Fruit fly (Drosophila melanogaster) S2 (cell line): ENCODE measurements around the gene CG1582.

ENCODE experiments used
- CG8478 ChIP-seq: fragments of >200 bp; optimal IDR thresholded peaks from 2 replicates; lab custom pipeline; 2018
- CTCF ChIP-seq, 2 experiments: fragments of >200 bp; optimal IDR thresholded peaks; 2 replicates each; lab custom pipeline; 2018

CG1582 gene

DNA sequence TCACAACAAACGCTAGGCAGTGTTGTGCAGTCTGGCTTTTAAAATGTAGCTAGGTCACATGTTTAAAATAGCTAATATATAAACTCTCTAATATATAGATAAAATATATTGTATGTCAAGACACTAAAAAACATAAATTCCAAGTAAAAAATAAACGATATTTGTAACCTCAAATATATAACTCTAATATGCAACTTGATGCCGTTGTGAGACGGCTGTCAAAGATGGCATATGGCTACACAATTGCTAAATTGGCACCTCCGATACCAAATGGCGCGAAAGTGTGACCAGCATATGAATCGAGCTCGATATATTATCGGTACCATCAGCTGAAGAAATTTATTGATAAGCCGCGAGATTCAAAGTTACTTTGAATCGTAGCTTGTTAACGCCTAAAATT is at the start of gene CG1582:
TSS of gene CG1582 (minus strand) at position 71 of the 400 bp plus-strand sequence.
- TF ChIP-seq CG8478 (lab: Kevin White, UChicago) (no peak), CTCF (optimal IDR thresholded peaks at IDR 0.05; lab: Kevin White, UChicago) (no peak)

DNA sequence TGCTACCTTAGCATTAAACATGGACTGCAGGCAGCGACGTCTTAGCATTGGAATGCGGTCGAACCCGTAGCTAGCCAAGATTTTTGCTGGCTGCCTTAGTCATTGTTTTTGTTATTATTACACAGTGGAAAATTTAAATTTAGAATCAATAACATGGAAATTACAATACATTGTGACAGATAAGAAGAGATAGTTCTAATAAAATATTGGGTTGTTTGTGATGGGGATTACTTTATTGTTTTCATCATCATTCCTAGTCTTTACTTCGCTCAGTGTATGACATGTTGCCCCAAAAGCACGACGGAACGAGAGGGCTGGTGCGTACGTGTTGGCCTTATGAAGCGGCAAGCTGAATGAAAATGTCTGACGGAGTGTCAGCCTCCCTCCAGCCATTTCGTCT is 37.5 kb upstream of the CG1582 start:
- TF ChIP-seq CG8478 (lab: Kevin White, UChicago) = no peak
- no peak for TF ChIP-seq CTCF (optimal IDR thresholded peaks at IDR 0.05; lab: Kevin White, UChicago)

DNA sequence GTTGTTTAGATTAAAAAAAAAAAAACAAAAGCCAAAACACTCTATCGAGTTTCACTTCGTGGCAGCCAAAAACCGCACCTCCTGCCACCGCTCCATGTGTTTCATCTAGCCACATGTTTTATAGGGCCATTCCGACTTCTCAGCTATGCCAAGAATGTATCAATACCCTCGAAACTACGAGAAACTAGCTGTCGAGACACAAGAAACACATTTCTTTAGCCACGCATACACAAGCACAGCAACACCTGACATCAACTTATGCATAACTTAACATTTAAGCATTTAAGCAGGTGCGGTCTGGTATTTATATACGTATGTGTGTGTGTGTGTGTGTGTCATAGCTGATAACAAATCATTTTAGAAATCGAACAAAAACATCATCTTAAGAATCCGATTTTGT is 36.5 kb upstream of the CG1582 start:
- TF ChIP-seq CTCF (optimal IDR thresholded peaks at IDR 0.05; lab: Kevin White, UChicago) (no peak), CG8478 (lab: Kevin White, UChicago) (no peak)

DNA sequence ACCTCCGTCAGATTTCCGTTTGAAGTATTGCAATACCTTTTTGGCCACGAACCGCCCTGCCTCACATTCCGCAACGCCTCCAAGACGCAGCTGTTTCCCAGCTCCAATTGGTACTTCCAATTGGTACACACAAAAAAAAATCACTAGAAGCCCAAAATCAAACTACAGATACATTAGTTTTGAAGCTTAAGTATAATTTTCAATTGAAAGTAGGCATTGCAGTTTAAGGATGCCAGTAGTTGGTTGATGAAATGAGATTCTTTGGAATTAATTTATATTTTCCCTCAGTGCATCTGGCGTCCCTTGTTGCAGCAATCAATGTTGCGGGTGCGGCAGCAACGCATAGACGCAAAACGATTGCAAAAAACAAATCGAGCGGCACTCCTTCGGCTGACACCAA is 34.7 kb upstream of the CG1582 start:
- TF ChIP-seq CTCF (optimal IDR thresholded peaks at IDR 0.05; lab: Kevin White, UChicago) = no peak
- TF ChIP-seq CG8478 (lab: Kevin White, UChicago) = no peak

DNA sequence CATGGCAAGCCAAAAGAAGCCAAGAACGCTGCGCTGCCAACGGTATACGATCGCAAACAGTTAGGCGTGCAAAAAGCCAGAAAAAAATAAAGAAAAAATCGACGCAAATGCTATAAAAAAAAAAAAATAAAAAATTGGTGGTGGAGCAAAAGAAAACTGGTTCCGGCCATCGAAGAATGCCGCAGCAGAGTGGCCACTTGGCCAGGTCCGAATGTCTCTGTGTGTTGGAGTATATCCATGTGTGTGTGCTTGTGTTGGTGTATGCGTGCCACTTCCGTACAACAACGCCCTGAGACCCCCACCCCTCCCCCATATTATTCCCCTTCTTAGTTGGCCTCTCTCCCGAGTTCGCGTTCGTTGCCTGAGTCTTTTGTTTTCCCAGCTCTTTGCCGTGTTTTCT is 33.2 kb upstream of the CG1582 start:
- TF ChIP-seq CTCF (optimal IDR thresholded peaks at IDR 0.05; lab: Kevin White, UChicago) = no peak
- no peak for TF ChIP-seq CG8478 (lab: Kevin White, UChicago)

DNA sequence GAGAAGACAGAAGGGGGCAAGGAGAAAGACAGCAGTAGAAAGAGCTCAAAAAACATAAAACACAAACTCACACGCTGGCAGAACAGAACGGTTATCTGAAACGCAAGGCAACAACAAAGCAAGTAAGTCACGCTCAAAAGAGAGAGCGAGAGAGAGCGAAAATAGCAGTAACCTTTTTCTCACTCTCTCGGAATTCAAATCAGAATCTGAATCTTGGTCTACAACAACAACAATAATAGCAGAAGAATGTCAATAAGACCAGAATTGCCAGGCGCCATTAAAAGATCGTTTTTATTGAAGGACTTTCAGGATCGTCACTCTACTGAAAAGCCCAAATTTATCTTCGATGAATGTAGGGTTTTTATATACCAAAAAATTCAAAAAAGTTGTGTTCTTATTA is 32.1 kb upstream of the CG1582 start:
- TF ChIP-seq CG8478 (lab: Kevin White, UChicago) (no peak), CTCF (optimal IDR thresholded peaks at IDR 0.05; lab: Kevin White, UChicago) (no peak)

DNA sequence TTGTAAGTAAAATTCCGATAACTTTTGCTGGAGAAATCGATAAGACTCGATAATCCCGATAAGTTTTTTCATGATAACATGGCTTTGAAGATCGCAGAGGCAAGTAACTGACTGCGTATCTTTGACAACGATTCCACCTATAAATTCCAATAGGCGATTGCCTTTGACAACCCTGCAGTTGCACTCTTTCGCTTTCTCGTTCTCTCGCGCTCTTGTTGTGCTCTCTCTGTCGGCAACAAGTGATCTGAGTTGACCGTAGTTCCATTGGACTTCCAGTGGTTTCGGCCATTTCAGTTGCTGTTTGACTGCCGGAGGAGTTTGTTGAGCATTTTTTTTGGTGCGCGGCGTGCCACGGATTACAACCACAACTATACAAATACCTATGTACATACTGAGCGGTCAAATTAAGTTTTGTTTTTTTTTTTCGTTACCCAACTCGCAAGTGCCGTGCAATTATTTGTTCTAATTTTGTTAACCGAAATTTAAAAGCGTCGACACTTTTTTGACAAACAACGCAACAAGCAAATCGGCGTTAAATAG is 31.5 kb upstream of the CG1582 start, which contains the start of gene Myo10A:
TSS of gene Myo10A (plus strand) at position 288 of the 540 bp plus-strand sequence.
- no peak for TF ChIP-seq CTCF (optimal IDR thresholded peaks at IDR 0.05; lab: Kevin White, UChicago)

DNA sequence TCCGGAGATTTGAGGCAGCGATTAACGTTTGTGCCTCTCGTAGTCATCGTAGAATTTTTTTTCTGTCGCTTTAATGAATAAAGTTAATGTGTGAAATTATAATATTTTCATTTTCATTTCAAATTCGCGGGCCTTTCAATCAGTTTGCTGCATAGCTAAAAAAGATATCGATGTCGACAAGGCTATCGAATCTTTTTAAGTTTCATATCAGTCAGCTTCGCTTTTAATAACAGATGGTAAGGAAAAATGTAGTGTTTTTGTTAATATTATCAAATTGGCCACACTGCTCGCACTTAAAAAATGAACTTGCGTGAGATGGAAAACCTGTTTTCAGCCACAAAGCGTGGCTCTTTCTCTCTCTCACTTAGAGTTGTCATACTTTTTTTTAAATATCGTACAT is 30.5 kb upstream of the CG1582 start:
- no peak for TF ChIP-seq CG8478 (lab: Kevin White, UChicago)
- no peak for TF ChIP-seq CTCF (optimal IDR thresholded peaks at IDR 0.05; lab: Kevin White, UChicago)

DNA sequence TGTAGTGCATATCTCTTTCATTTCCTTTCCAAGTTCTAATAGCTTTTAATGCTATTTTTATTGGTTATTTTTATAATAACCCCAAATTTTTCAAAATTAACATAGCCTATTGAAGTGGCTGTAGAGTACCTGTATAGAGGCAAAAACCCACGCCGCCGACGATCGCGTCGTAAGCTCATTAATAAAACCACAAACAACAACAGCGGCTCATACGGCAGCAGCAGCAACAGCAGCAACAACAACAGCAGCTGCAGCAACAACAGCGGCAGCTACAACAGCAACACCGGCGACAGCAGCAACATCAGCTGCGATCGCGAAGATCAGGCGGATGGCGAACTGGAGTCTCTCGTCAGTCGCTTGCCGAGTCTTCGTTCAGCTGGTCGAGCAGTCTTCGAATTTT is 28.0 kb upstream of the CG1582 start, which contains the start of gene CG2145:
TSS of gene CG2145 (plus strand) at position 290 of the 400 bp plus-strand sequence.
- TF ChIP-seq CTCF (optimal IDR thresholded peaks at IDR 0.05; lab: Kevin White, UChicago) = no peak
- no peak for TF ChIP-seq CG8478 (lab: Kevin White, UChicago)

DNA sequence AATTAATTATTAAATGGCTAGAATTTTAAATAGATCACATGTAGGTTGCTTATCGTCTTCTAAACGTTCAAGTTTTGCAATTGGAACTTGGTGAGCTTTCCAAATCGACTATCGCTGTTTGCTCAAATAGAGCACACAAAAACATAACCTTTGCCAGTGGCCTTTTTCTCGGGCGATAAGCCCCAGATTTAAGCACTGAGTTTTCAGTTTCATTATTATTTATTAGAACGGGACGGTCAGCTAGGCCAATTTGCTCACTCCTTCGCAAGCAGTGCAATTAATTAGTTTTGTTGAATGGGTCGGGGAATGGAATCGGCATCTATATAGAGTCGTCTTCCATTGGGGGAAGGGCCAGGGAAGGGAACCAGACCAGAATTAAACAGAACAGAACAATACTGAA is 27.1 kb upstream of the CG1582 start:
- TF ChIP-seq CTCF (optimal IDR thresholded peaks at IDR 0.05; lab: Kevin White, UChicago) (no peak), CG8478 (lab: Kevin White, UChicago) (no peak)

DNA sequence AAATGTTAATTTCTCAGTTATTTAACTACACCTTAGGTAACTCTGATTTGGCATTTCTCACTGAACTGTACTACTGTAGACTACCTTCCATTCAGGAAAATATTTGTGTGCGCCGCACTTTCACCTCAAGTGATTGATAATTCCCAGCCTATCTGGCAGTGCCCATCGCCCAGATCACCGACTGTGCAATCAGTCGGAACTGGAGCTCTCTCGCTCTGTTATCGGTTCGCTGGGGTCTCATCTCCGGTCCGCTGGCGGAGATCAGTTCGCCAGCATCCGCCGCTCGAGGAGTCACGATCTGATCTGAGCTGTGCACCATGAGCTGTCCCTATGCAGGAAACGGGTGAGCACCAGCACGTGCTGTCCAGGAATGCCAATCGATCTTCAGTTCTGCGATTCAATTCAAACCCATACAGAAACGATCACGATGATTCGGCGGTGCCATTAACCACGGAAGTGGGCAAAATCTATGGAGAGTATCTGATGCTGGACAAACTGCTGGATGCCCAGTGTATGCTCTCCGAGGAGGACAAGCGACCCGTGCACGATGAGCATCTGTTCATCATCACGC is 24.7 kb upstream of the CG1582 start, which contains the start of gene v:
TSS of gene v (plus strand) at position 262 of the 571 bp plus-strand sequence.
- TF ChIP-seq CTCF (optimal IDR thresholded peaks at IDR 0.05; lab: Kevin White, UChicago) (no peak), CG8478 (lab: Kevin White, UChicago) (no peak)

DNA sequence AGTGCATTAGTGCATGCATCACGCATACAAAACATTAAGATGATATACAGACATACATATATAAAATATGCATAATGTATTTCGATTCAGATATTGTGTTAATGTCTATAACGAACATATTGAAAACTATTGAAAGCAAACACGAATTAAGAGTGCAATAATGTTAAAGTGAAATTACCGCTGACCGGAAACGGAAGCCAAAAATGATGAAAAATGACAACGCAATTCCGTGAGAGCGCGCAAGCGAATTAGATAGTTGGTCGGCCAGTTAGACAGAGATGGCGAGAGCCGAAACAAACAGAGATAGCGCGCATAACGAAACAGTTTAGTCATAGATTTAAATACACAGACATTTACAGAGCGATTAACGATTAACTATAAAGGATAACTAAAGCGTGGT is 23.1 kb upstream of the CG1582 start:
- no peak for TF ChIP-seq CG8478 (lab: Kevin White, UChicago)
- no peak for TF ChIP-seq CTCF (optimal IDR thresholded peaks at IDR 0.05; lab: Kevin White, UChicago)

DNA sequence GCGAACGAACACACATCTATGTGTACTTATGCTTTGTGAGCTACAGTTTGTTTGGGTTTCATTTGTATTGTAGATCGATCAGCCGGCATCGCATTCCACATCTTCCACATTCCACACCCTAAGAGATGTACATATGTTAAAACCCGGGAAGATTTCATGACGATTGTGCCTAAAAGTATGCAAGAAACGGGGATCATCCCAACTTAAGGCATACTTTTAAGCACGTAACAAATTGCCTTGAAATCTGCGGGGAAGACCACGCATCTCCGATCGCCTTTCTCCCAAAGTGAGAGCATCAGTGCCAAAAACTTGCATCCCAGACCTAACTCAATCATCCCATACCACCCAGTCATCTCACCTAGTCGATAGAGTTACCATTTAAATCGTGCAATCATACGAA is 22.6 kb upstream of the CG1582 start:
- TF ChIP-seq CTCF (optimal IDR thresholded peaks at IDR 0.05; lab: Kevin White, UChicago) (no peak), CG8478 (lab: Kevin White, UChicago) (no peak)

DNA sequence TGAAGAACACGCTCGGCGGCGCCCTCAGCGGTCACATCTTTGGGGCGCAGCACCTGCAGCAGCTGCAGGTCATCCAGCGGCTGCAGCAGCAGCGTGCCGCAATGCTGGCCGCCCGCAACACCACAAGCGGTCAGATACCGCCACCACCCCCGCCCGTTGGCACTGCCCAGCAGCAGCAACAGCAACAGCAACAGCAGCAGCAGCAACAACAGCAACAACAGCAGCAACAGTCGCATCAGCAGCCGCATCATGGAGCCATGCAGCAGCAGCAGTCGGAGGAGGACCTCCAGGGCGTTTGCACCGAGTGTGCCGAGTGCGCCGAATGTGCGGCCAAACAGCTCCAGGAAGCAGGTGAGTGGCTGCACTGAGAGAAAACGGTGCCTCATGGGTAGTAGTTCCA is 13.5 kb upstream of the CG1582 start:
- TF ChIP-seq CG8478 (lab: Kevin White, UChicago) (no peak), CTCF (optimal IDR thresholded peaks at IDR 0.05; lab: Kevin White, UChicago) (no peak)

DNA sequence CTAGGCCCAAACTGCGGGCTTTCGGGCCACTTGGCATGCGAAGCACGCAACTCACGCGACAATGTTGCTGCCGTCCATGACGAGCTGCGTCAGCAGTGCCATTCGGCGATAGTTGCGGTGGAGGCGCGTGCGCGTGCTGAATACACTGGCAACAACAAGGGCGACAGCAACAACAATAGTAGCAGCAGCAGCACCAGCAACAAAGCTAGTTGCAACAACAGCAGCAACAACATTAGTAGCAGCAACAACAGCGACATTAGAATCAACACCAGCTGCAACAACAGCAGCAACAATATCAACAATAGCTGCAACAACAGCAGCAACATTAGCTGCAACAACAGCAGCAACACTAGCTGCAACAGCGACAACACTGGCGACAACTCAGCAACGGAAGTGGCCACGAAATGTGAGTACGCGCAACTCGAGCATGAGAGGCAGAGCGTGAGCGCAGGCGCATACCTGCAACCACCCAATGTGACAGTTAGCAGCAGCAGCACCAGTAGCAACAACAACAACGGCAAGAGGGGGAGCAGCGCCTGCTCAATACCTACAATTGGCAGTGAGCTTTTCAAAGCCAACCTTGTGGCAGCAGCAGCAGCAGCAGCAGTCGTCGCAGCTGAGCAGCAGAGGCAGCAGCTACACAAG is 7.2 kb upstream of the CG1582 start:
- TF ChIP-seq CG8478 (lab: Kevin White, UChicago) = no peak
- TF ChIP-seq CTCF (optimal IDR thresholded peaks at IDR 0.05; lab: Kevin White, UChicago) = no peak

DNA sequence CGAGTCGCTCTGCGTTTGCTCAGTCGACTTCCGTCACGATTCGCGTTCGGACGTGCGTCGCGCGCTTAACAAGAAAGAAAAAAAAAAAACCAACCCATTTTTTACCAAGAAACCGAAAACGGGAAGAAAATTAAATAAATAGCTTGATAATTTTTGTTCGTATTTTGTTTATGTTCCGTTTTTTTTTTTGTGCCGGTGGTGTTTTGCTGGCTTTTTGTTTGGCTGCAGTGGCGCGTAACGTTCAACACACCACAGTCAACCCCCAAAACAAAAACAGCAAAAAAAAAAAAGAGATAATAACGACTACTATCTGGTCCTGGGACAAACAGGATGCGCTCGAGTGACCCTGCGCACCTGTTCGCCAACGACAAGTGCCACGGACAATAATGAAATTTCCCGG is 6.4 kb upstream of the CG1582 start, which contains the start of gene CG43901:
TSS of gene CG43901 (plus strand) at position 301 of the 400 bp plus-strand sequence.
- TF ChIP-seq CG8478 (lab: Kevin White, UChicago) (no peak), CTCF (optimal IDR thresholded peaks at IDR 0.05; lab: Kevin White, UChicago) (no peak)
